Worm (Caenorhabditis elegans) whole organism, L4 larva: Measurements from ENCODE around the gene aars-1.

Experiments
- dpl-1 ChIP-seq: fragments of 150-350 bp; optimal IDR thresholded peaks from 2 replicates; lab custom pipeline; 2014; ENCODE audit warnings: missing biosample characterization, missing genetic modification reagents, missing genetic modification characterization
- egl-27 ChIP-seq: sonication (generic microtip); optimal IDR thresholded peaks from 3 replicates; lab custom pipeline; 2017; ENCODE audit warnings: missing biosample characterization, missing genetic modification reagents, missing genetic modification characterization
- unc-130 ChIP-seq: sonication (generic microtip); optimal IDR thresholded peaks from 2 replicates; lab custom pipeline; 2016; ENCODE audit warnings: missing genetic modification reagents, missing genetic modification characterization, missing compliant biosample characterization
- unc-62 ChIP-seq, 3 experiments: fragments of 150-350 bp in 1 of 3; sonication (generic microtip); optimal IDR thresholded peaks in 2 of 3; peaks in 1 of 3; 1 replicate in 1 of 3; 2 replicates in 2 of 3; lab custom pipeline; 2014 to 2017; ENCODE audit warnings: missing biosample characterization in 3 of 3, missing genetic modification characterization in 3 of 3, missing genetic modification reagents in 3 of 3, missing genotype in 1 of 3

DNA sequence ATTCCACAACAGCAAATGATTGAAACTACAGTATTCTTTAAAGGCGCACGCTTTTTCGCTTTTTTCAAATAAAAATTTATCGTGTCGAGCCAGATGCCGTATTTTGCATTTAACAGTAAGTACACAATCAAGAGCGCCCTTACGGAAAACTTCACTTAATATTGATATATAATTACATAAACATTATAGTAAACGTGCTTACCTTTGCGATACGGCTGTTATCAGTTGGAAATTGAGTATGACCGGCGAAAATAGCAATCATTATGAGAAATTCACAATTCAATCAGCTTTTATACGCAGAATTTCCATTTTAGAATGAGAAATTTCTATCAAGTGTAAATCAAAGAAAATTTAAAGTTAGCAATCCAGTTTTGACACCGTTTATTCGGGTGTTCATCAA lies 35.9 kb upstream of the aars-1 start, which contains the start of gene B0334.20:
- TF ChIP-seq unc-62 (GFP tag; optimal IDR thresholded peaks at IDR 0.05 in 1 of 2; lab: Kevin White, UChicago) (no peak), unc-62 (tag; optimal IDR thresholded peaks at IDR 0.05; lab: Kevin White, UChicago) (no peak), unc-130 (GFP tag; lab: Kevin White, UChicago) (no peak), egl-27 (no peak), dpl-1 (GFP tag; lab: Kevin White, UChicago) (no peak)
